Fruit fly (Drosophila melanogaster) whole organism, pupa: ENCODE results near the gene CG13970.

Experiments
- CG10348 ChIP-seq: fragments of 200-800 bp; sonication (Bioruptor generic); IDR thresholded peaks from 2 replicates; pipeline ENCODE4 v1.3.6; 2022; ENCODE audit warnings: missing biosample characterization, missing genetic modification characterization
- CG12605 ChIP-seq: fragments of 200-800 bp; sonication (Bioruptor generic); IDR thresholded peaks from 2 replicates; pipeline ENCODE4 v1.3.6; 2022; ENCODE audit warnings: missing biosample characterization, missing genetic modification characterization
- CG13204 ChIP-seq: fragments of 200-800 bp; sonication (Bioruptor generic); optimal IDR thresholded peaks from 2 replicates; lab custom pipeline; 2018; ENCODE audit warnings: missing biosample characterization, mild to moderate bottlenecking, missing genetic modification characterization, moderate library complexity
- CG14655 ChIP-seq: fragments of 200-800 bp; sonication (Bioruptor generic); optimal IDR thresholded peaks from 3 replicates; lab custom pipeline; 2017; ENCODE audit warnings: mild to moderate bottlenecking, missing biosample characterization, missing genetic modification reagents, missing genetic modification characterization
- CG15710 ChIP-seq: fragments of 200-800 bp; sonication (Bioruptor generic); optimal IDR thresholded peaks from 2 replicates; lab custom pipeline; 2018; ENCODE audit warnings: missing biosample characterization, mild to moderate bottlenecking, missing genetic modification characterization, moderate library complexity
- CG17806 ChIP-seq: fragments of 200-800 bp; sonication (Bioruptor generic); optimal IDR thresholded peaks from 2 replicates; lab custom pipeline; 2018; ENCODE audit warnings: missing biosample characterization, mild to moderate bottlenecking, missing genetic modification characterization, moderate library complexity
- CG32121 ChIP-seq: fragments of 200-800 bp; sonication (Bioruptor generic); IDR thresholded peaks from 2 replicates; pipeline ENCODE4 v1.3.6; 2022; ENCODE audit warnings: missing biosample characterization, missing genetic modification characterization
- CG34367 ChIP-seq: fragments of 200-800 bp; sonication (Bioruptor generic); optimal IDR thresholded peaks from 2 replicates; lab custom pipeline; 2018; ENCODE audit warnings: missing biosample characterization, mild to moderate bottlenecking, missing genetic modification characterization
- CG4496 ChIP-seq: fragments of 200-800 bp; sonication (Bioruptor generic); IDR thresholded peaks from 3 replicates; pipeline ENCODE4 v1.3.6; 2022; ENCODE audit warnings: missing biosample characterization, missing genetic modification characterization
- CG8159 ChIP-seq: fragments of 200-800 bp; sonication (Bioruptor generic); optimal IDR thresholded peaks from 3 replicates; lab custom pipeline; 2018; ENCODE audit warnings: missing biosample characterization, mild to moderate bottlenecking, missing genetic modification characterization, moderate library complexity
- CG8301 ChIP-seq: fragments of 200-800 bp; sonication (Bioruptor generic); optimal IDR thresholded peaks from 2 replicates; lab custom pipeline; 2018; ENCODE audit warnings: missing biosample characterization, mild to moderate bottlenecking, missing genetic modification characterization
- CG9948 ChIP-seq: fragments of 200-800 bp; sonication (Bioruptor generic); optimal IDR thresholded peaks from 2 replicates; lab custom pipeline; 2018; ENCODE audit warnings: missing biosample characterization, mild to moderate bottlenecking, missing genetic modification characterization, moderate library complexity
- D1 ChIP-seq: fragments of 200-800 bp; sonication (Bioruptor generic); optimal IDR thresholded peaks from 2 replicates; lab custom pipeline; 2018; ENCODE audit warnings: missing biosample characterization, mild to moderate bottlenecking, missing genetic modification characterization, moderate library complexity
- EcR ChIP-seq: fragments of 200-800 bp; sonication (Bioruptor generic); optimal IDR thresholded peaks from 3 replicates; lab custom pipeline; 2019; ENCODE audit warnings: missing biosample characterization, missing genetic modification characterization, mild to moderate bottlenecking, moderate library complexity, missing genetic modification reagents
- Ets98B ChIP-seq: fragments of 200-800 bp; sonication (Bioruptor generic); IDR thresholded peaks from 2 replicates; pipeline ENCODE4 v1.3.6; 2022; ENCODE audit warnings: missing biosample characterization, missing genetic modification characterization
- Pif1A ChIP-seq: fragments of 200-800 bp; sonication (Bioruptor generic); optimal IDR thresholded peaks from 3 replicates; lab custom pipeline; 2016; ENCODE audit warnings: missing biosample characterization, missing genetic modification characterization
- Pif1B ChIP-seq: fragments of 200-800 bp; sonication (Bioruptor generic); optimal IDR thresholded peaks from 3 replicates; lab custom pipeline; 2016; ENCODE audit warnings: missing biosample characterization, missing genetic modification characterization
- Snoo ChIP-seq: fragments of 200-800 bp; sonication (Bioruptor generic); optimal IDR thresholded peaks from 3 replicates; lab custom pipeline; 2017; ENCODE audit warnings: missing biosample characterization, mild to moderate bottlenecking, missing genetic modification characterization, inconsistent platforms
- fd96Ca ChIP-seq: fragments of 200-800 bp; sonication (Bioruptor generic); IDR thresholded peaks from 3 replicates; pipeline ENCODE4 v1.3.6; 2022; ENCODE audit warnings: missing biosample characterization, missing genetic modification characterization
- gl ChIP-seq: fragments of 200-800 bp; sonication (Bioruptor generic); optimal IDR thresholded peaks from 2 replicates; lab custom pipeline; 2018; ENCODE audit warnings: missing biosample characterization, mild to moderate bottlenecking, missing genetic modification characterization
- rn ChIP-seq: fragments of 200-800 bp; sonication (Bioruptor generic); IDR thresholded peaks from 2 replicates; pipeline ENCODE4 v1.3.6; 2022; ENCODE audit warnings: missing biosample characterization, missing genetic modification characterization

Gene CG13970

DNA sequence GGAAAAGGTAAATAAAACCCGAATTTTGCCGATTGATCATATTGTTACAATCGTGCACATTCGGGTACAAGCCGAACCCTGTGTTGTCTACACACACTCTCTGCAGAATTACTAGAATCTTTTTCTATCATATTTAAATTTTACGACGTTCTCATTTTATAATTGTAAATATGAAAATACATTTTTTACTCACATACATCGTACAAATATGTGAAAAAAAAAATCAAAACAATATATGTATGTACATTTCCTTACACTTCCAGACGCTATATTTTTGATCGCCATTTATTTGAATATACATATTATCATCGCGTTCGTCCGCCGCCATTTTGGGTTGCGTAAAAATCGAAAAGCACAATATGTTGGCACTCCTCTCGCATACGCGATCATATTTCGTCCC, 13.8 kb upstream of the CG13970 start:
- TF ChIP-seq D1: no peak
- no peak for TF ChIP-seq CG10348 (GFP tag; lab: Robert Waterston, UW)

DNA sequence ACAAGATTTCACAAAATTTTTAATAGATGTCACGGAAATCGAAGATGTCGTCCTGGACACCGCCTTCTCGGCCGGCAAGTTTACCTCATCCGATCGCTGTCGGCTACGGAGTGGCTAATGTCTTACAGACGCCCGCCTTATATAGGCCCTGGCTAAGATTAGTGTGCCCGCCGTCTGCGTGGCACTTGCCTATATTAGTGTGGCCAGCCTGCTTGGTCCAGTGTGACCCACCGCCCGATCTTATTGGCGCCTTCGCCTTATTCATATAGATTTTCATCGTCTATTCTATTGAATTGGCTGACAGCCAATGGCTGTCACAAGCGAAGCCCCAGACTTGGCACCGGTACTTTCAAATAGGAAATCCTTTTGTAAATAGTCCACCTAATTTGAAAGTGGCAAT, 11.9 kb upstream of the CG13970 start:
- TF ChIP-seq CG34367 (tag; lab: Kevin White, UChicago): no peak
- TF ChIP-seq CG12605: no peak
- TF ChIP-seq CG8159 (tag; lab: Kevin White, UChicago): no peak
- no peak for TF ChIP-seq CG17806 (tag; lab: Kevin White, UChicago)
- no peak for TF ChIP-seq fd96Ca (GFP tag; lab: Robert Waterston, UW)
- no peak for TF ChIP-seq Snoo (tag; lab: Kevin White, UChicago)
- no peak for TF ChIP-seq CG10348 (GFP tag; lab: Robert Waterston, UW)
- TF ChIP-seq CG8301 (tag; lab: Kevin White, UChicago): no peak
- TF ChIP-seq CG9948 (tag; lab: Kevin White, UChicago): no peak
- no peak for TF ChIP-seq CG15710
- no peak for TF ChIP-seq Pif1A
- TF ChIP-seq gl (tag; lab: Kevin White, UChicago): no peak
- TF ChIP-seq rn (GFP tag; lab: Robert Waterston, UW): no peak

DNA sequence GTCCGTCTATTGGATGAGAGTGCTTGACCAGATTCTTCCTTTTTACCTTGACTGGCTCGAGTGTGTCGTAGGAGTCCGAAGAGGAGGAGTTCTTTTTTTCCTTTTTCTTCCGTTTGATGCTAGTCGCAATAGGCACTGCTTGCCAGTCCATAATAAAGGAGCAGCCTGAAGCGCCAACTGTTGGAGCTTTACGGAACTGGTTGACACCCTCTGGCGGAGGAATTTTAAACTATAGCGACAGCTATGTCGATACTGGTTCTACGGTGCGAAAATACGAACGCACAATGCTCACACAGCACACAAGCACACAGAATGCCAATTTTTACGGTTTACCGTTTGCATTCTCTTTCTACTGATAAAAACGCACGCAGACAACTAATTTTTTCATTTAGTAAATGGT, 2.6 kb upstream of the CG13970 start:
- TF ChIP-seq CG17806 (tag; lab: Kevin White, UChicago): no peak
- no peak for TF ChIP-seq CG8159 (tag; lab: Kevin White, UChicago)
- TF ChIP-seq Pif1A: no peak
- TF ChIP-seq CG10348 (GFP tag; lab: Robert Waterston, UW): no peak

DNA sequence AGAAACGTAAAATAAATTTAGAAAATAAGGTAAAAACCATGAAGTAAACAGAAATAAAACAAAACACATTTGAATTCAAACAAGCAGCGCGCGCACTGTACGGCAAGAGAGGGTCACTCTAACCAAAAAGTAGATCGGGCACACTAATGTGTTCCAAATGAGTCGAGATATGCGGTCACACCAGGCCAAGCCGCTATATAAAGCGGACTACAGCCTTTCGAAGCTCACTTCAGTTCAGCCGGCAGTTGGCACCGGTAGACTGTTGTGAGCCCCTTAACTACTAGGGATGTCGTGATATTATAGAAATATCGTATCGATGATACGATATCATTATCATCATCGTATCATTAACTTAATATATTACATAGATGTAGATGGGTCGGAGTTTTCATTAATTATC, 576 bp upstream of the CG13970 start:
- TF ChIP-seq EcR (GFP tag; lab: Kevin White, UChicago) (no peak), CG8159 (tag; lab: Kevin White, UChicago) (no peak), CG14655 (GFP tag; lab: Kevin White, UChicago) (no peak), CG13204 (GFP tag; lab: Kevin White, UChicago) (no peak), Pif1A (no peak), CG8301 (tag; lab: Kevin White, UChicago) (no peak), CG17806 (tag; lab: Kevin White, UChicago) (no peak), CG32121 (no peak)

DNA sequence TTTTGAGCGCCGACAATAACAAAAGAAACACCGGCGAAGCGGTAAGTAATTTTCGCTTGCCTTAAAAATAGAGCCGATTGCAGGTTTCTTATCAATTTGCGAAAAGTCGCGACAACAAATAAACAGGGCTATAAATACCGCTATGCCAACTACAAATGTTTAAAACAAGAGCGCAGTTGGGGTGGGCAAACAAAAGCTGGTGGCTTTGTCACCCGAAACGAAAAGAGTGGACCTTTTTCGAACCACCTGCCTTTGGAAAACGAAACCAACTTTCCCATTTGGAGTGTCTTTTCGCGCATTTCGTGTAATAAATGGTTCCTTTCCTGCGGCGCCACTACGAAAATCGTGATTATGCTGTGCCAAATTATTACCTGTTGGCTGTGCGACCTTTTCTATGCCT, 5.8 kb downstream of the CG13970 start:
- TF ChIP-seq CG8159 (tag; lab: Kevin White, UChicago) (peak; percentile 87), CG15710 (no peak), CG12605 (0 out of 2 replicates have a peak, but pooled peaks have one; percentile 13), Ets98B (peak; percentile 5; the same call in 1 of the 2 replicates), fd96Ca (GFP tag; lab: Robert Waterston, UW) (no peak)

DNA sequence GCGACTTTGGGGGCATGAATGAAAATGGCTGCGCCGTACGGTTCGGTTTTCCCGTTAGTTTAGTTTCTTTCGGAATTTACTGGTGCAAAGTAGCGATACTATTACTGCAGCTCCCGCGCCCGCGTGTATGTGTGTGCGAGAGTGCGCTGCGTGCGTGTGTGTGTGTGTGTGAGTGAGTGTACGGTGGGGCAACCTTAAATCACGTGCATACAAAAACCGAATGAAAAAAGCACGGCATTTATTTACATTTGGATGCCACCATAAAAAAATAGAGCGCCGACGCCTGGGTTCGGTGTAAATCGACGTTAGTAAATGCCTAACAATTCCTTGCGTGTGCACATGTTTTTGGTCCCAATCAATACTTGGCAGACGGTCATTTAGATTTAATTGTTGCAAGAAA, 6.2 kb downstream of the CG13970 start:
- TF ChIP-seq EcR (GFP tag; lab: Kevin White, UChicago) (no peak), Ets98B (peak; percentile 22), CG17806 (tag; lab: Kevin White, UChicago) (no peak), fd96Ca (GFP tag; lab: Robert Waterston, UW) (peak; percentile 13; the same call in 1 of the 3 replicates), CG32121 (no peak), CG4496 (GFP tag; lab: Robert Waterston, UW) (peak; percentile 8; the same call in 1 of the 3 replicates)

DNA sequence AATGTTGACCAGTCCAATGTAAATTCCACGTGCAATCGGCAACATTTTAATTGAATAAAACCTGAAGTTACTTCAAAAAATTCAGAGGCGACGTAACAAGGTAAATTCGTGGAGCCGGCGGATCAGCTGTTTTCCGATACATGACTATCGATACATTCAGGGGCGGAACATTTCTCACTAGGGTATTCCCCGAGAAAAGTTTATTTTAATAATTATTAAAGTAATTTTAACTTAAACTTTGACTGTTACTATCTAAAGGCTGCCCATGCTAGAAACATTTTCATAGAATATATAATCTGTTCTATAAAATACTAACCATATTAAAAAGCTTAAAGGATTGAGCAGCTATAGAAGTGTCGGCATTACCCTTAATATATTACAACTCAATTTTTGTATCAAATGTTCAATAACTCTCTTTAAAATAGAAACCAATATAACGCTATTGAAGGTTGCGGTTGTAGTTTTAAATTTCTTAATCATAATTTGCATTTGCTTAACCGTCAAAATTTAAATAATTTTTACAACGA, 6.8 kb downstream of the CG13970 start, which contains the start of the genes mRpS18B and Kua:
Gene mRpS18B (minus strand): TSS at position 149 of the 527 bp plus-strand sequence.
Gene Kua (plus strand): TSS at position 477 of the 527 bp plus-strand sequence.
- no peak for TF ChIP-seq CG10348 (GFP tag; lab: Robert Waterston, UW)
- TF ChIP-seq CG4496 (GFP tag; lab: Robert Waterston, UW): peak; percentile 41; the same call in 1 of the 3 replicates
- no peak for TF ChIP-seq Pif1B (GFP tag; lab: Kevin White, UChicago)
- TF ChIP-seq CG14655 (GFP tag; lab: Kevin White, UChicago): peak; percentile 41
- TF ChIP-seq CG17806 (tag; lab: Kevin White, UChicago): peak; percentile 39
- TF ChIP-seq Ets98B: peak; percentile 46
- peak; percentile 38 for TF ChIP-seq CG15710
- peak; percentile 28 for TF ChIP-seq CG8301 (tag; lab: Kevin White, UChicago)
- peak; percentile 55 for TF ChIP-seq CG8159 (tag; lab: Kevin White, UChicago)
- no peak for TF ChIP-seq CG32121
- TF ChIP-seq fd96Ca (GFP tag; lab: Robert Waterston, UW): no peak
- TF ChIP-seq D1: peak; percentile 61
- TF ChIP-seq CG9948 (tag; lab: Kevin White, UChicago): no peak

DNA sequence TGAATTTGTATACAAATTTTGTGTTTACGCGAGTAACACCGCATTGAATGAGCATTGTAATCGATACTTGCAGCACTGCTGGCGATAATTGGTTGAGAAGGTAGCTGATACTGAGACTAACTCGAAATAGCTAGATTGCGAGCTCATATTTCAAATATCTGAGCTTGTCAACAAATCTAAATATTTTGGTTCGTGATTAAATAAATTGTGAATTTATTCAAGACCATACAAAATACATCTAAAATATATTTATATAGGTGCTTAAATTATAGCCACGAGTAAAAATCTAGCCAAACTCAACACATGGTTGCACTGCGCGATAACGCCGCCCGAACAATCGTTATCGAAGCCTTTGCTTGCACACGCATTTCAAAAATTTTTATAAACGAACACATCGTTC, 10.2 kb downstream of the CG13970 start, which contains the start of the genes Taf13 and nesd:
Gene Taf13 (minus strand): TSS at position 56 of the 400 bp plus-strand sequence.
Gene nesd (plus strand): TSS at position 179 of the 400 bp plus-strand sequence.
- peak; percentile 49 for TF ChIP-seq Pif1B (GFP tag; lab: Kevin White, UChicago)
- no peak for TF ChIP-seq CG4496 (GFP tag; lab: Robert Waterston, UW)
- no peak for TF ChIP-seq rn (GFP tag; lab: Robert Waterston, UW)
- TF ChIP-seq CG17806 (tag; lab: Kevin White, UChicago): peak; percentile 19
- TF ChIP-seq CG15710: peak; percentile 37
- TF ChIP-seq CG8159 (tag; lab: Kevin White, UChicago): peak; percentile 44
